Worm (Caenorhabditis elegans): Measurements from ENCODE around the gene his-70.

his-70 gene

DNA sequence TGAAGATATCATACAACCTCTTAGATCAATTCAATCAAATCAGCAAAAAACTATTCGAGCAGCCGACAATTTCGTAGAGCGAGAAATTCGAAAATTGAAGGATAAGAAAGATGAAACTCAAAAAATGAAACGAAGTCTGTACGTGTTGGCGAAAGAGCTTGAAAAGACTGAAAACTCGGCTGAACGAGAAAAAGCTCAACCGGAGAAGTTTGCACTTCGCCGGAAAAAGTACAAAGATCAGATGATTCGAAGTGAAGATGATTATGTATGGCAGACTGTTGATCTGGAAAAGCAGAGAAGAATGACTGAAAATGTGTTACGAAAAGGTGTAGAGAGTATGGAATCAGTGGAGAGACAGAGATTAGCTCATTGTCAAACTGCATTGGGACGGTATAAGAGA lies 46.9 kb downstream of the his-70 start:
- TF ChIP-seq alr-1 (tag; optimal IDR thresholded peaks at IDR 0.05) (no peak), fos-1 (tag; optimal IDR thresholded peaks at IDR 0.05) (no peak), lin-13 (GFP tag; optimal IDR thresholded peaks at IDR 0.05) (no peak), peb-1 (tag; optimal IDR thresholded peaks at IDR 0.05) (no peak), sma-3 (GFP tag; optimal IDR thresholded peaks at IDR 0.05) (no peak)

DNA sequence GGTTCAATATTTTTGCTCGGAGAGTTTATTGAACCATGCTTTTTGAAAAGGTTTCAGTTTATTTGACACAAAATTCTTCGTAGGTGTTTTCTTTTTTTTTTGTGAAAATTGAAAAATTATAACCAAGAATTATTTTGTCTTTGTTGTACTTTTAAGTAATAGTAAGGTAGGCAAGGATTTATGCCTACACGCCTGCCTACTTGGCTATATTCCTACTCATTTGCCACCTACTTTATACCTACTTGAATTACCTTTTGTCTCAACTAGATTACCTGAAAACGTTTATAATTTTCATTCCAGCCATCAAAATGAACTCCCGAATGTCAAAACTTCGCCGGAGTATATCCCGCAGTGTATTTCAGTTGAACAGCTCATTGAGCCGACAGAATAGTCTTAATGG lies 47.9 kb downstream of the his-70 start, which contains the start of gene C36E8.4:
C36E8.4 (plus strand) TSS at position 301 of the 400 bp plus-strand sequence.
- TF ChIP-seq crh-2 (tag; optimal IDR thresholded peaks at IDR 0.05) (no peak), gmeb-1 (tag; optimal IDR thresholded peaks at IDR 0.05) (no peak)

- no peak for TF ChIP-seq lin-11 (tag; optimal IDR thresholded peaks at IDR 0.05)
- peak; percentile 84 for TF ChIP-seq fos-1 (tag; optimal IDR thresholded peaks at IDR 0.05)
- no peak for TF ChIP-seq nhr-77 (tag; optimal IDR thresholded peaks at IDR 0.05)
These were observed 48.9 kb downstream of the his-70 start for ce11 chrIII:4010987-4011386.

ce11 chrIII:4010168-4010567 lies 49.8 kb downstream of the his-70 start:
- no peak for TF ChIP-seq crh-2 (tag; optimal IDR thresholded peaks at IDR 0.05)
- peak in 1 of 2 experiments; percentile 43 for TF ChIP-seq lsy-2 (tag; optimal IDR thresholded peaks at IDR 0.05)
- TF ChIP-seq egl-27 (tag; optimal IDR thresholded peaks at IDR 0.05): peak; percentile 13
- TF ChIP-seq ztf-11 (tag; optimal IDR thresholded peaks at IDR 0.05): no peak
- peak; percentile 7 for TF ChIP-seq fos-1 (tag; optimal IDR thresholded peaks at IDR 0.05)
- TF ChIP-seq nhr-25 (tag; optimal IDR thresholded peaks at IDR 0.05): peak; percentile 7
- TF ChIP-seq nhr-129 (tag; optimal IDR thresholded peaks at IDR 0.05): peak; percentile 13
- peak; percentile 37 for TF ChIP-seq ceh-16 (tag; optimal IDR thresholded peaks at IDR 0.05)
- TF ChIP-seq peb-1 (tag; optimal IDR thresholded peaks at IDR 0.05): no peak
- no peak for TF ChIP-seq blmp-1 (tag; optimal IDR thresholded peaks at IDR 0.05; ENCODE audit: insufficient read depth)
- TF ChIP-seq R02D3.7 (tag; optimal IDR thresholded peaks at IDR 0.05): no peak
- no peak for TF ChIP-seq mab-5 (tag; optimal IDR thresholded peaks at IDR 0.05)
- no peak for TF ChIP-seq nhr-12 (tag; optimal IDR thresholded peaks at IDR 0.05)
- TF ChIP-seq elt-3 (tag; optimal IDR thresholded peaks at IDR 0.05): no peak
- TF ChIP-seq lin-13 (GFP tag; optimal IDR thresholded peaks at IDR 0.05): no peak
- peak; percentile 5 for TF ChIP-seq sma-3 (GFP tag; optimal IDR thresholded peaks at IDR 0.05)
- TF ChIP-seq alr-1 (tag; optimal IDR thresholded peaks at IDR 0.05): no peak
- TF ChIP-seq gmeb-1 (tag; optimal IDR thresholded peaks at IDR 0.05): no peak
- TF ChIP-seq nhr-10 (tag; optimal IDR thresholded peaks at IDR 0.05): no peak
